Fruit fly (Drosophila melanogaster) whole organism, wandering third instar larva: Measurements from ENCODE around the gene RpL34b.

Experiments used
- CrebA ChIP-seq: fragments of 200-800 bp; sonication (Bioruptor generic); optimal IDR thresholded peaks from 2 replicates; lab custom pipeline; 2016; ENCODE audit warnings: missing biosample characterization, mild to moderate bottlenecking, missing genetic modification characterization, borderline replicate concordance
- Dif ChIP-seq: fragments of 200-275, 200-300 bp; sonication (Bioruptor generic); optimal IDR thresholded peaks from 2 replicates; lab custom pipeline; 2018; ENCODE audit warnings: missing biosample characterization, missing genetic modification characterization; ENCODE audit not compliant: partially characterized antibody
- GATAd ChIP-seq: sonication (Bioruptor generic); optimal IDR thresholded peaks from 2 replicates; lab custom pipeline; 2016; ENCODE audit warnings: missing biosample characterization, missing genetic modification characterization
- HLH106 ChIP-seq: fragments of 200-800 bp; optimal IDR thresholded peaks from 3 replicates; lab custom pipeline; 2019; ENCODE audit warnings: missing biosample characterization, mild to moderate bottlenecking, missing genetic modification characterization, moderate library complexity
- Hnf4 ChIP-seq: fragments of 200-800 bp; sonication (Bioruptor generic); optimal IDR thresholded peaks from 2 replicates; lab custom pipeline; 2016; ENCODE audit warnings: missing biosample characterization, mild to moderate bottlenecking, missing genetic modification characterization
- Hr83 ChIP-seq: fragments of 200-300 bp; sonication (Bioruptor generic); optimal IDR thresholded peaks from 2 replicates; lab custom pipeline; 2016; ENCODE audit warnings: missing biosample characterization, mild to moderate bottlenecking, missing genetic modification characterization, moderate library complexity; ENCODE audit not compliant: poor library complexity, severe bottlenecking
- Jra ChIP-seq: sonication (Bioruptor generic); optimal IDR thresholded peaks from 2 replicates; lab custom pipeline; 2016; ENCODE audit warnings: missing biosample characterization, missing genetic modification characterization
- N ChIP-seq: fragments of >200 bp; optimal IDR thresholded peaks from 2 replicates; lab custom pipeline; 2018; ENCODE audit warnings: missing biosample characterization, missing external identifiers, missing genetic modification characterization
- OdsH ChIP-seq: fragments of 200-800 bp; sonication (Bioruptor generic); optimal IDR thresholded peaks from 2 replicates; lab custom pipeline; 2016; ENCODE audit warnings: missing biosample characterization, mild to moderate bottlenecking, missing genetic modification characterization
- Rel ChIP-seq, 2 experiments: fragments of 200-800 bp; sonication (Bioruptor generic) in 1 of 2; optimal IDR thresholded peaks; 2 replicates in 1 of 2; 3 replicates in 1 of 2; lab custom pipeline; 2016 to 2019; ENCODE audit warnings: mild to moderate bottlenecking in 2 of 2, missing biosample characterization in 2 of 2, missing genetic modification characterization in 2 of 2, moderate library complexity in 1 of 2
- Sp1 ChIP-seq: fragments of 200-800 bp; sonication (Bioruptor generic); optimal IDR thresholded peaks from 3 replicates; lab custom pipeline; 2019; ENCODE audit warnings: missing biosample characterization, mild to moderate bottlenecking, missing genetic modification characterization, moderate library complexity
- dl ChIP-seq, 2 experiments: fragments of 175-275, 200-275 bp in 1 of 2; fragments of 200-275 bp in 1 of 2; sonication (Bioruptor generic); optimal IDR thresholded peaks; lab custom pipeline; 2018; ENCODE audit warnings: mild to moderate bottlenecking in 2 of 2, missing biosample characterization in 2 of 2, missing genetic modification characterization in 2 of 2, moderate library complexity in 2 of 2; ENCODE audit not compliant: partially characterized antibody in 2 of 2, insufficient read depth in 1 of 2
- dsf ChIP-seq: sonication (Bioruptor generic); optimal IDR thresholded peaks from 2 replicates; lab custom pipeline; 2016; ENCODE audit warnings: missing biosample characterization, missing genetic modification characterization, borderline replicate concordance
- foxo ChIP-seq, 2 experiments: fragments of 200-800 bp; sonication (Bioruptor generic); optimal IDR thresholded peaks; 2 replicates in 1 of 2; 3 replicates in 1 of 2; lab custom pipeline; 2016 to 2017; ENCODE audit warnings: missing biosample characterization in 2 of 2, missing genetic modification characterization in 2 of 2
- pan ChIP-seq: fragments of >200 bp; optimal IDR thresholded peaks from 2 replicates; lab custom pipeline; 2017
- psq ChIP-seq: fragments of 200-800 bp; sonication (Bioruptor generic); optimal IDR thresholded peaks from 3 replicates; lab custom pipeline; 2017; ENCODE audit warnings: missing biosample characterization, mild to moderate bottlenecking, missing genetic modification characterization, moderate library complexity
- tai ChIP-seq: sonication (Bioruptor generic); optimal IDR thresholded peaks from 2 replicates; lab custom pipeline; 2016; ENCODE audit warnings: missing biosample characterization, missing genetic modification characterization

RpL34b gene

DNA sequence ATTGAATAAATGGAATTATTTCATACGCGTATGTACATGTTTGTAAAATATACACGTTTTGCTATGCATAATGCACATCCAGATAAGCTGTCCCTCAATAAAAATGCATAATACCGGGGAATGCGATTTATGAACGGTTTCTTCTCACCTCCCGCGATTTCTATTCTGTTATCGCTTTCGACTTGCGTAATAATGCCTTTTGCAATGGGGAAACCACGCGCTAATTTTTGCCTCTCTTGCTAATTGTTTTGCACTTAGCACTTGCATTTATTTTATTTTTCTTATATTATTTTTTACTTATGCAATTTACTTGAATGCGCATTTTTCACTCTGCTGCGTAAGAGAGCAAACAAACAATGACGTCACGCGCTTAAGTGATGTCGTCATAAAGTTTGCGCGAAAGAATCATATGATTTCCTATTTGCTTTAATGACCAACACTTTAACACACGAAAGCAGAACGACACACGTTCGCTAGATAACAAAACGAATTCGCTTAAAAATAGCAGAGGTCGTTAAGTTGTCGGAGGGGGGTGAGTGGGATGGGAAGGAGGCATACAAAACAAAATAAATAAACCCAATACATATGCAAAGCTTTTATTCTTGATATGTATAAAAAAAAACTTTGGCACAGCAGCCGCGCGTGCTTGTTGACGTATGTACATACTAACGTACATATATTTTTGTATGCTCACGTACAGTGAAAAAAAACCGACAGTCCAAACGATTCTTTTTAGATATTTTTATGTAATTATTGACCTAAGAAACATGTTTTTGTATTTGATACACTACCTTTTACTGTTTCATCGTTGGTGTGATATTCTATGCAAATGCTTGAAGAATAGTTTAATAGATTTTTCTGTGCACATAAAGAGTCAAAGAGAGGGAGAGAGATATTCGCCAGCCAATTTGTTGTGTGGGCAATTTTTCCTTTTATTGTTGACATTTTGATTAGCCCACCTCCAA lies 49.3 kb downstream of the RpL34b start (continued):
- TF ChIP-seq dl (GFP tag; optimal IDR thresholded peaks at IDR 0.05; lab: Kevin White, UChicago; ENCODE audit: insufficient read depth in 1 of 2, partially characterized antibody in 2 of 2) (no peak), dsf (no peak), tai (no peak), Sp1 (peak; percentile 12), foxo (GFP tag; optimal IDR thresholded peaks at IDR 0.05; lab: Kevin White, UChicago) (peak in 1 of 2 experiments; percentile 49), Jra (GFP tag; lab: Kevin White, UChicago) (no peak), N (GFP tag; lab: Kevin White, UChicago) (no peak), GATAd (no peak)

DNA sequence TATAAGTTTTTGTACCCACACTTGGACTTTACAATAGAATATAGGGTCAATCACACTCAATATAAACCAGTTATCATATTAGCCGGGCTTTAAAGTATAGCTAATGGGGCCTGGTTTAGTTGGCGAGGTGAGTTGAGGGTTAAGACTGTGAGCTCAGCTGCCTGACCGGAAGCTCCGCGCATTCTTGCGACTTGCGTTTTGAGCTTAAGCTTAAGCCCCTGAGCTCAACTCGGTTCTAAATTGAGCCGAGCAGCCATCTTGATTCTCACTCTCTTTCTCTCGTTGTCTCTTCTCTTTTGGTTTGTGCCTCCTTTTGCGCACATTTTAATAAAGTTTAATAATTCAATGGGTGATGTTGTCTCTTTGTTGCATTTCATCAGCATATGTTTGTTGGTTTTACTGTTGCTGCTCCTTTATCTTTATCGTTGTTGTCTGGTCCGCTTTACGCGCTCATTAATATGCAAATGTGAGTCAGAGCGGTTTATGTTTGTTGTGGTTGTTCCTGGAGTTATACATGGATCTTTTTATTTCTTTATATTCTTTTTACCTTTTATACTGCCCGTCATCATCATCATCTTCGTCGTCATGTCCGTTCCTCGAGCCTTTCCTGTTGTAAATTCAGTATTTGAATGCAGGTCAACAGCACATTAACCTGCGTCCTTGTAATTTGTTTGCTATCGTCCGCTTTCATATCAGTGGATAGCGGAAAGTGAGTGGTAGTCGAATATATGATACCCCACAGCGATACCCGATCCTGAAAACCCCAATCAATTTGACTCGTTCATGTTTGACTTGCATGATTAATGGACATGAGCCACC lies 50.3 kb downstream of the RpL34b start:
- TF ChIP-seq dsf (no peak), OdsH (GFP tag; lab: Kevin White, UChicago) (no peak), pan (lab: Kevin White, UChicago) (peak; percentile 22), psq (GFP tag; lab: Kevin White, UChicago) (peak; percentile 87), Rel (GFP tag; optimal IDR thresholded peaks at IDR 0.05; lab: Kevin White, UChicago) (peak; percentile 23), Rel (tag; optimal IDR thresholded peaks at IDR 0.05; lab: Kevin White, UChicago) (no peak), HLH106 (tag; lab: Kevin White, UChicago) (no peak), CrebA (no peak), Hr83 (GFP tag; lab: Kevin White, UChicago) (no peak), Dif (GFP tag; lab: Kevin White, UChicago) (no peak), Hnf4 (GFP tag; lab: Kevin White, UChicago) (no peak)
- TF ChIP-seq, all 38 proteins: peak for 3
